Worm (Caenorhabditis elegans): ENCODE data around the gene T28D9.11.

The T28D9.11 gene

ce11 chrII:6523940-6524339 is 32.1 kb upstream of the T28D9.11 start:
- TF ChIP-seq zfp-3 (GFP tag; conservative IDR thresholded peaks at IDR 0.05) (0 out of 2 replicates have a peak, but pooled peaks have one; percentile 7), nhr-42 (GFP tag; IDR thresholded peaks at IDR 0.05) (no peak), aha-1 (tag) (peak; percentile 91)

ce11 chrII:6522622-6523254 is 30.9 kb upstream of the T28D9.11 start:
- no peak for TF ChIP-seq F26F4.8 (GFP tag; conservative IDR thresholded peaks at IDR 0.05)
- TF ChIP-seq madf-9 (GFP tag; conservative IDR thresholded peaks at IDR 0.05) = no peak
- TF ChIP-seq hlh-11 (tag; optimal IDR thresholded peaks at IDR 0.05) = peak; percentile 28
- peak in 1 of 2 experiments; percentile 88 for TF ChIP-seq unc-62 (GFP tag; optimal IDR thresholded peaks at IDR 0.05 in 1 of 2)
- TF ChIP-seq unc-62 (tag; optimal IDR thresholded peaks at IDR 0.05) = no peak
- peak; percentile 97 for TF ChIP-seq aha-1 (tag)
- no peak for TF ChIP-seq unc-39 (tag; optimal IDR thresholded peaks at IDR 0.05)
- TF ChIP-seq mdl-1 (tag; optimal IDR thresholded peaks at IDR 0.05) = peak in 1 of 2 experiments; percentile 11
- no peak for TF ChIP-seq ctbp-1 (GFP tag; IDR thresholded peaks at IDR 0.05)
- TF ChIP-seq Y48G9A.11 (GFP tag; IDR thresholded peaks at IDR 0.05) = no peak
- no peak for TF ChIP-seq fkh-10 (GFP tag; optimal IDR thresholded peaks at IDR 0.05)
- no peak for TF ChIP-seq daf-16 (GFP tag; optimal IDR thresholded peaks at IDR 0.05)
- peak; percentile 32 for TF ChIP-seq daf-16 (tag; optimal IDR thresholded peaks at IDR 0.05)
- TF ChIP-seq lin-1 (GFP tag; IDR thresholded peaks at IDR 0.05) = no peak
- peak; percentile 29 for TF ChIP-seq nhr-28 (tag; optimal IDR thresholded peaks at IDR 0.05)
- no peak for TF ChIP-seq pqm-1 (tag; optimal IDR thresholded peaks at IDR 0.05)
- peak; percentile 3 for TF ChIP-seq mxl-3 (GFP tag; optimal IDR thresholded peaks at IDR 0.05)
- peak; percentile 21 for TF ChIP-seq dve-1 (tag; optimal IDR thresholded peaks at IDR 0.05; ENCODE audit: insufficient read depth)
- TF ChIP-seq dmd-6 (GFP tag; IDR thresholded peaks at IDR 0.05) = 0 out of 2 replicates have a peak, but pooled peaks have one; percentile 5
- no peak for TF ChIP-seq daf-8 (GFP tag; IDR thresholded peaks at IDR 0.05)

ce11 chrII:6521316-6521715 is 29.5 kb upstream of the T28D9.11 start, which contains the start of gene toe-2:
Gene toe-2, minus strand, starts transcription at chrII:6521385.
- TF ChIP-seq vab-7 (GFP tag; IDR thresholded peaks at IDR 0.05) (no peak), zag-1 (tag; optimal IDR thresholded peaks at IDR 0.05) (no peak), nhr-41 (GFP tag; IDR thresholded peaks at IDR 0.05) (no peak), lin-38 (GFP tag; IDR thresholded peaks at IDR 0.05) (no peak), cey-2 (tag; optimal IDR thresholded peaks at IDR 0.05; ENCODE audit: borderline replicate concordance, insufficient read depth) (no peak), hlh-11 (tag; optimal IDR thresholded peaks at IDR 0.05) (peak; percentile 37), dve-1 (tag; optimal IDR thresholded peaks at IDR 0.05; ENCODE audit: insufficient read depth) (peak; percentile 18), daf-16 (GFP tag; optimal IDR thresholded peaks at IDR 0.05) (no peak), daf-16 (tag; optimal IDR thresholded peaks at IDR 0.05) (peak; percentile 88)

ce11 chrII:6520103-6520502 is 28.3 kb upstream of the T28D9.11 start:
- TF ChIP-seq Y75B8A.6 (GFP tag; IDR thresholded peaks at IDR 0.05) (no peak), hlh-11 (tag; optimal IDR thresholded peaks at IDR 0.05) (peak; percentile 71), snpc-4 (tag; optimal IDR thresholded peaks at IDR 0.05) (no peak), daf-16 (GFP tag; optimal IDR thresholded peaks at IDR 0.05) (no peak), daf-16 (tag; optimal IDR thresholded peaks at IDR 0.05) (peak; percentile 95), dmd-6 (GFP tag; IDR thresholded peaks at IDR 0.05) (peak; percentile 67), mes-2 (tag; optimal IDR thresholded peaks at IDR 0.05; ENCODE audit: poor library complexity, severe bottlenecking) (peak; percentile 33), pqm-1 (tag; optimal IDR thresholded peaks at IDR 0.05) (peak; percentile 74), mdt-29 (GFP tag; IDR thresholded peaks at IDR 0.05) (no peak), F10B5.3 (tag; optimal IDR thresholded peaks at IDR 0.05) (no peak), dve-1 (tag; optimal IDR thresholded peaks at IDR 0.05; ENCODE audit: insufficient read depth) (peak; percentile 42), lin-1 (GFP tag; IDR thresholded peaks at IDR 0.05) (0 out of 2 replicates have a peak, but pooled peaks have one; percentile 17), ZK337.2 (GFP tag; IDR thresholded peaks at IDR 0.05) (no peak), mxl-3 (GFP tag; optimal IDR thresholded peaks at IDR 0.05) (peak; percentile 3), hlh-30 (tag; optimal IDR thresholded peaks at IDR 0.05; ENCODE audit: insufficient read depth) (no peak), nhr-28 (tag; optimal IDR thresholded peaks at IDR 0.05) (peak; percentile 31), egl-43 (GFP tag; IDR thresholded peaks at IDR 0.05) (no peak)
